Worm (Caenorhabditis elegans) whole organism, young adult: ENCODE data around the gene irld-25.
A peak's percentile ranks its signal among the peaks of the same experiment; 100 is the strongest.

Source experiments
- ama-1 ChIP-seq, 3 experiments: fragments of 150-350 bp in 1 of 3; sonication (generic microtip) in 2 of 3; optimal IDR thresholded peaks; 2 replicates each; lab custom pipeline; 2014 to 2018; ENCODE audit warnings: missing biosample characterization in 2 of 3, missing genetic modification characterization in 2 of 3, missing genetic modification reagents in 2 of 3
- attf-5 ChIP-seq: fragments of 200-800 bp; sonication (Bioruptor generic); optimal IDR thresholded peaks from 2 replicates; lab custom pipeline; 2018; ENCODE audit warnings: mild to moderate bottlenecking, missing genetic modification characterization, missing compliant biosample characterization
- mxl-1 ChIP-seq: sonication (generic microtip); optimal IDR thresholded peaks from 2 replicates; lab custom pipeline; 2016; ENCODE audit warnings: missing genetic modification characterization, missing compliant biosample characterization
- repo-1 ChIP-seq: sonication (generic microtip); optimal IDR thresholded peaks from 2 replicates; lab custom pipeline; 2017; ENCODE audit warnings: mild to moderate bottlenecking, missing genetic modification characterization, missing compliant biosample characterization
- ztf-18 ChIP-seq: sonication (generic microtip); optimal IDR thresholded peaks from 2 replicates; lab custom pipeline; 2016; ENCODE audit warnings: missing genotype, mild to moderate bottlenecking, missing genetic modification characterization, missing compliant biosample characterization

DNA sequence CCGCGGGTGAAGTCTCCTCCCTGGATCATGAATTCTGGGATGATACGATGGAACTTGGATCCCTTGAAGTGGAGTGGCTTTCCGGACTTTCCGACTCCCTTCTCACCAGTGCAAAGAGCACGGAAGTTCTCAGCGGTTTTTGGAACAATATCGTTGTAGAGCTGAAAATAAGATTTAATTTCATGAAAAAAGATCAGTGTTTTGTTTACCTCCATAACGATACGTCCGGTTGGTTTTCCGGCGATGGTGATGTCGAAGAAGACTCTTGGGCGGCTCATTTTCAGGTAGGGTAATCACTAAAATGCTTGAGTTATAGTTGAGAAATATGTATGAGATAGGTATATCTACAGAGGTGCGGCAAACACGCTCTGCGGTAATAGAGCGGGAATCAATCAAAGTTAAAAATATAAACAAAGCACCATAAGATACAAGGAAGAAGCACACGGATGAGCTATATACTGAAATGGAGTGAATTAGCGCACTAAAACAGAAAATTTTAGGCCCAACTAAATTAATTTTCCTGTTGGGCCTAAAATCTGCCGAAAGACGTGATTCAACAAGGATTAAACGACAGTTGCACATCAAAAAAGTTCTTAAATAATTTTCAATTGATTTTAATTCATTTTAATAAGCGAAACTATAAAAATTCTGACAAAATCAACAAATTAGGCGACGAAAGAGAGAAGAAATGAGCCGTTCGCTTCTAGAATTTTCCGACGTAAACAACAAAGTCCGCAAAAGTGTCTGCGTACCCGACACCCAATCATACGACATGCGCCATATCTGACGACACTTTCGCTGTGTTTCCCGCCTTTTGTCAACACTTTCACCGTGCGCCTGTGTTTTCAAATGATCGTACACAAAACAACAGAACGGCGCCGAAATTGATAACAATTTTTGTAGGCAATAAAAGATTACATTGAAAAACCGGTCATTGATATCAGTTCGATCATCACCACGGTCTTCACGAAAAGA is 34.1 kb upstream of the irld-25 start, which contains the start of the genes cyn-7 and bath-36:
- TF ChIP-seq repo-1 (tag; lab: Kevin White, UChicago) (peak; percentile 14), ama-1 (optimal IDR thresholded peaks at IDR 0.05; lab: Kevin White, UChicago) (no peak), ama-1 (GFP tag; optimal IDR thresholded peaks at IDR 0.05; lab: Kevin White, UChicago) (no peak), ztf-18 (tag; lab: Kevin White, UChicago) (no peak), attf-5 (GFP tag; lab: Kevin White, UChicago) (peak; percentile 56), mxl-1 (tag; lab: Kevin White, UChicago) (no peak)
